Worm (Caenorhabditis elegans) whole organism, early embryonic: ENCODE data around the gene F07F6.7.

Source experiments
- F13C5.2 ChIP-seq: sonication (generic microtip); optimal IDR thresholded peaks from 2 replicates; lab custom pipeline; 2017; ENCODE audit warnings: mild to moderate bottlenecking, missing genetic modification characterization, inconsistent platforms, missing compliant biosample characterization
- ama-1 ChIP-seq: fragments of 150-350 bp; optimal IDR thresholded peaks from 2 replicates; lab custom pipeline; 2014
- ceh-13 ChIP-seq: fragments of 200-800 bp; sonication (Bioruptor generic); optimal IDR thresholded peaks from 2 replicates; lab custom pipeline; 2018; ENCODE audit warnings: mild to moderate bottlenecking, missing genetic modification characterization, missing compliant biosample characterization
- hnd-1 ChIP-seq: sonication (generic microtip); optimal IDR thresholded peaks from 2 replicates; lab custom pipeline; 2016; ENCODE audit warnings: missing genetic modification characterization, missing compliant biosample characterization

- TF ChIP-seq hnd-1 (no peak), ceh-13 (GFP tag; lab: Kevin White, UChicago) (no peak), F13C5.2 (peak; percentile 36), ama-1 (lab: Kevin White, UChicago) (no peak)
These were observed 50.2 kb downstream of the F07F6.7 start, which contains the start of the genes agt-2 and F09E5.3 for ce11 chrII:5373275-5374047.
